Worm (Caenorhabditis elegans) whole organism, L4/young adult: ENCODE measurements around the gene C53A5.2.

ENCODE experiments used
- W03F9.2 ChIP-seq: fragments of 150-350 bp; optimal IDR thresholded peaks from 2 replicates; lab custom pipeline; 2014; ENCODE audit warnings: missing biosample characterization, missing genetic modification characterization
- dao-5 ChIP-seq: sonication (generic microtip); optimal IDR thresholded peaks from 2 replicates; lab custom pipeline; 2016; ENCODE audit warnings: missing genotype, missing genetic modification characterization, moderate library complexity, missing compliant biosample characterization
- him-1 ChIP-seq: sonication (generic microtip); optimal IDR thresholded peaks from 2 replicates; lab custom pipeline; 2016; ENCODE audit warnings: missing genotype, missing genetic modification reagents, missing genetic modification characterization, missing compliant biosample characterization

Gene C53A5.2

ce11 chrV:14523105-14523504 is at the start of gene C53A5.2:
Gene C53A5.2 (minus strand): TSS chrV:14523205.
- TF ChIP-seq him-1 (tag; lab: Kevin White, UChicago) (no peak), W03F9.2 (tag; lab: Kevin White, UChicago) (no peak), dao-5 (tag; lab: Kevin White, UChicago) (no peak)

- TF ChIP-seq W03F9.2 (tag; lab: Kevin White, UChicago) = no peak
- TF ChIP-seq him-1 (tag; lab: Kevin White, UChicago) = no peak
- TF ChIP-seq dao-5 (tag; lab: Kevin White, UChicago) = no peak
Measured at ce11 chrV:14562589-14562988, 39.6 kb upstream of the C53A5.2 start, which contains the start of gene C53A5.11. Gene C53A5.11 (plus strand): TSS chrV:14562889.

- no peak for TF ChIP-seq him-1 (tag; lab: Kevin White, UChicago)
- TF ChIP-seq W03F9.2 (tag; lab: Kevin White, UChicago) = no peak
- TF ChIP-seq dao-5 (tag; lab: Kevin White, UChicago) = no peak
Measured at ce11 chrV:14559312-14559711, 36.3 kb upstream of the C53A5.2 start, which contains the start of gene srt-32. Gene srt-32 (plus strand): TSS chrV:14559612.

- TF ChIP-seq dao-5 (tag; lab: Kevin White, UChicago) = no peak
Measured at ce11 chrV:14558757-14559156, 35.8 kb upstream of the C53A5.2 start, which contains the start of gene C53A5.9. Gene C53A5.9 (minus strand): TSS chrV:14558857.

DNA sequence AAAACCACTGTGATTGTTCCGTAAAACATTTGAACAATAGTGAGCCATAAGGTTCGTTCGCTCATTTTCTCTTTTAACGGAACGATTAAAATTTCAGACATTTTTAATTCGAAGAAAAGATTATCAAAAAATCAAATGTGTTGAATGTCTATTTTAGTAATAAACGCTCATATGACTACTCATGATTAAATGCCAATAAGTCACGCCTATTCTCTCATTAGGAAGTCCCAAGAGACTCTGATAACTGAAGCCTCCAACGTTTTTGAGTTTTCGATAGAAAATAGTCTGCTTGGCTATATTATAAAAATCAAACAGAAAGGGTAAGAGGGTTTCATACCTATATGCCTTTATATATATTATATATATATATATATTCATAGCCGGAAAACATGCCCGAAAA is 33.2 kb upstream of the C53A5.2 start, which contains the start of gene srg-47:
Gene srg-47 (minus strand): TSS at position 101 of the 400 bp plus-strand sequence.
- TF ChIP-seq dao-5 (tag; lab: Kevin White, UChicago) (no peak), him-1 (tag; lab: Kevin White, UChicago) (no peak), W03F9.2 (tag; lab: Kevin White, UChicago) (no peak)

DNA sequence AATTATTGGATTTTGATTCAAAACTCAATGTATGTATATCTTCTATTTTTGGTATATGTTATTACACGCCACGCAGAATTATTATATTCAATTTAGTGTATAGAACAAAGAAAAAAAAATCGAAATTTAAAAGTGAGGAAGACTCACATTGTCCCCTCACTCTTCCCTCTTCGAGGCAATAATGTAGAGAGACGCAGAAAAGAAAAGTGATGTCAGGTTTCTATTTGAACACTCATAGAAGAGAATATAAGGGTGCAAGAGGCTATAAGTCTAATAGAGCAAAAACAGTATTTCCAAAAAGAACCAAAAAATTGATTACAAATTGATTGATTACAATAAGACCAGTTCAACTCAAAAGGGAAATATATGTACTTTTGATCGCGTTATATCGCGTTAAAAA is 25.5 kb upstream of the C53A5.2 start:
- TF ChIP-seq dao-5 (tag; lab: Kevin White, UChicago) (no peak), him-1 (tag; lab: Kevin White, UChicago) (no peak), W03F9.2 (tag; lab: Kevin White, UChicago) (no peak)

ce11 chrV:14546569-14546968 is 23.6 kb upstream of the C53A5.2 start, which contains the start of gene C53A5.13:
Gene C53A5.13 (plus strand): TSS chrV:14546869.
- no peak for TF ChIP-seq him-1 (tag; lab: Kevin White, UChicago)
- TF ChIP-seq dao-5 (tag; lab: Kevin White, UChicago) = no peak
- TF ChIP-seq W03F9.2 (tag; lab: Kevin White, UChicago) = no peak

DNA sequence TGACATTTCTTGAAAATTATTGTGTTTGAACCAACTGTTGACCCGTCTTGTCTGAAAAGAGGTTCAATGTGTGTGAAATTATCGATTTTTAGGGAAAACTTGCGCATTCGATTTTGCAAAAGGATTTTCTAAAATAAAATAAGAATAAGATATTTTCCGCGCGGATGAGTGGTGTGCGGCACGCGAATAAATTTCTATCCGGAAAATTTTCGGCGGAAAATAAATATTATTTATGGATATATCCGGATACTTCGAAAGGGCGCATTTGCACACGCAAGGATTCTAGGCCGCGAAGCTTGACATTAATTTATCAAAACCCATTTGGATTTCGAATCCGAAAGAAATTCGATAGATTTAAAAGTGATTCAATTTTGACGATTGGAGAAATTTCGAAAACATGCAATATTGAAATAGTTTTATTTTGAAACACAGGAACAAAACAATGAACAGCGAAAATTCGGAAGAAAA is 22.8 kb upstream of the C53A5.2 start, which contains the start of gene rike-1:
Gene rike-1 (minus strand): TSS at position 51 of the 468 bp plus-strand sequence.
- TF ChIP-seq dao-5 (tag; lab: Kevin White, UChicago) = no peak
- TF ChIP-seq him-1 (tag; lab: Kevin White, UChicago) = no peak
- TF ChIP-seq W03F9.2 (tag; lab: Kevin White, UChicago) = no peak

- no peak for TF ChIP-seq him-1 (tag; lab: Kevin White, UChicago)
- no peak for TF ChIP-seq W03F9.2 (tag; lab: Kevin White, UChicago)
- TF ChIP-seq dao-5 (tag; lab: Kevin White, UChicago) = no peak
Measured at ce11 chrV:14542138-14542537, 19.1 kb upstream of the C53A5.2 start.

DNA sequence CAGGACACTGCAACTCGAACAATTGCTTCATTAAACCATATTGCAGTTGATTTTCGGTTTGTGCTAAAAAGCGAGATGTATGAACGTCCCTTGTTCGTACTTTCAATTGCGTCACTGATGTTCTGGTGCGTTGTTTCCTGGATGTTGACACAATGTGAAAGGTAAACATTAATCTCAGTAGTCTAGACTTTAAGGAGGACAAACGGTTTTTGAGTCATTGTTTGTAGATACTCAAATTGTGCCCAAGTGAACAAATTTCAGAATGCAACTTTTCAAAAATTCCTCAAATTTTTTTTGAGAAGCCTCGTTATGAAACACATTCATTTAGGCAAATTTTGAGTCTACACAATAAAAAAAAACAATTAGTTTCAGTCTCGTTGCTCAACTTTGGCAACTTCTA is 17.9 kb upstream of the C53A5.2 start:
- no peak for TF ChIP-seq W03F9.2 (tag; lab: Kevin White, UChicago)

DNA sequence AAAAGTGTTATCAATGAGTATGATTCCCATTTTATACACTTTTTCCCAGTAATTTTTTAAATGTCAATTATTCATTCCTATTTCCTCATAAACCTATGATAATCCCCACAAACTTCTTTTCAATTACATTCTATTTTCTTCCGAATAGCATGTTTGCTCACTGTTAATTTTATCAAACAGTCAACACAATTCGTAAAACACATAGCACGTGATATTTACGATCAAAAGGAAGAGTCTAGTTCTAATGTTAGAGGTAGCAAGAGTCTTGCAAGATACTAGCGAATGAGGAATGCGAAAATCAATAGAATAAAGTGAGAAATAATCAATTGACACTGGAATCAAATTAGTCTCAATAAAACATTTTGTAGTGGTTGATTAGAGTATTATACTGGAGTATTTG is 16.4 kb upstream of the C53A5.2 start:
- TF ChIP-seq W03F9.2 (tag; lab: Kevin White, UChicago) (no peak), him-1 (tag; lab: Kevin White, UChicago) (no peak), dao-5 (tag; lab: Kevin White, UChicago) (no peak)

DNA sequence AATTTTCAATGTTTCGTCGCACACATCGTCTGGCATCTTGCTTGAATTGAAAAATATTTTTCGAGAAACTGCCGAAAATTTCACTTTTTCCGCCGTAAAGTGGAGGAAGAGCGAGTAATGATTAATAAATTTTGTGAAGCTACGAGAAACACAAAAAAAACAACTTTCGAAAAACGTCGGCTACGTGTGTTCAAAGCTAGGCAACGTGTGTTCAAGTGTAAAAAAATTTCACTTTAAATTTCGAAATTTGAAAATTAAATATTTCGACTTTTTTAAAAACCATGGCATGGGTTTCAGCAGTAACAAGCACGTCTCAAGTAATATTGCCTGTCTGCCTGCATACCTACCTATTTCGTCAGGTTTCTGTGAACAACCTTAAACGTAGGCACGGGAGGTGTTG is 13.3 kb upstream of the C53A5.2 start, which contains the start of gene tag-191:
Gene tag-191 (minus strand): TSS at position 101 of the 400 bp plus-strand sequence.
- TF ChIP-seq dao-5 (tag; lab: Kevin White, UChicago) (no peak), him-1 (tag; lab: Kevin White, UChicago) (no peak), W03F9.2 (tag; lab: Kevin White, UChicago) (no peak)

DNA sequence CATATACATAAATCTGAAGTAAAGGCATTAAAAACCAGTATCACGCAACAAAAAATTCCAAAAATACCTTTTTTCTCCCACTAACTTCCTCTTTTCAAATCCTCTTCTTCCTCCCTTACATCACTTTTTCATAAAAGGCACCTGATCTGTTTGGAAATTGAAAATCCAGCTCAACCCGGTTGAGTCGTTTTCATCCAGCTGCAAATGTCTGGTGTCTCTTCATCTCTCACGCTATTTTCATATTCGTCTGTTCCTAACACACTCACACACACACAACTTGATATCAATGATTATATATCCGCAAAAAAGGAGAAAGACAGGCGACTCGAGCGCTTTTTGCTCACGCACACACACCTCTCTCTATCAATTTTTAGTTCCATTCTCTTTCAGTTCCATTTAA is 9.4 kb upstream of the C53A5.2 start:
- TF ChIP-seq him-1 (tag; lab: Kevin White, UChicago) (no peak), dao-5 (tag; lab: Kevin White, UChicago) (no peak), W03F9.2 (tag; lab: Kevin White, UChicago) (no peak)

DNA sequence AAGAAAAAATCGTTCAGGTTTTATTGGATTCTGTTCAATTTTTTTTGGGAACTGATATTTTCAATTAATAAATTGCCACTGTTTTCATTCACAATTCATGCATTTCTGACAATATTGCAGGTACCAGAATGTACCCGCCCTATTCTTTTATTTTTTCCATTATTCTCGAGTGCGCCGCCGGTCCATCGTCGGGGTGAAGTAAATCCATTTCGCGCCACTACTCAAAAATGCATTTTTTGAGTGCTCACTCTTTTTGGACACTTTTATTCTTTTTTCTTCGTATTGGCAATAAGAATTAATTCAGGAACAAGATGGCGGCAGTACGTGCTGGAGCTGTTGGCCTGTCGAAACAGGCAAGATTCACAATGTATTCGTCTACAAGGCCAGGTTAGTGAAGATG is 7.8 kb upstream of the C53A5.2 start, which contains the start of gene kcnl-4:
Gene kcnl-4 (plus strand): TSS at position 301 of the 400 bp plus-strand sequence.
- TF ChIP-seq W03F9.2 (tag; lab: Kevin White, UChicago) (no peak), dao-5 (tag; lab: Kevin White, UChicago) (no peak), him-1 (tag; lab: Kevin White, UChicago) (no peak)
